Worm (Caenorhabditis elegans) whole organism, young adult: ENCODE data around the gene clec-78.

ENCODE experiments used
- B0035.1 ChIP-seq: sonication (generic microtip); optimal IDR thresholded peaks from 2 replicates; lab custom pipeline; 2016; ENCODE audit warnings: missing genetic modification characterization, mild to moderate bottlenecking, missing compliant biosample characterization, missing genotype, missing genetic modification reagents
- F55B11.4 ChIP-seq: sonication (generic microtip); optimal IDR thresholded peaks from 2 replicates; lab custom pipeline; 2016; ENCODE audit warnings: missing compliant biosample characterization, missing genetic modification characterization, borderline replicate concordance; ENCODE audit not compliant: insufficient read depth
- F57A8.1 ChIP-seq: fragments of 200-800 bp; sonication (Bioruptor generic); optimal IDR thresholded peaks from 2 replicates; lab custom pipeline; 2018; ENCODE audit warnings: mild to moderate bottlenecking, missing genetic modification characterization, moderate library complexity, missing compliant biosample characterization
- ama-1 ChIP-seq, 3 experiments: fragments of 150-350 bp in 1 of 3; sonication (generic microtip) in 2 of 3; optimal IDR thresholded peaks; 2 replicates each; lab custom pipeline; 2014 to 2018; ENCODE audit warnings: missing biosample characterization in 2 of 3, missing genetic modification characterization in 2 of 3, missing genetic modification reagents in 2 of 3
- die-1 ChIP-seq: sonication (generic microtip); optimal IDR thresholded peaks from 2 replicates; lab custom pipeline; 2016; ENCODE audit warnings: missing genotype, mild to moderate bottlenecking, missing genetic modification characterization, missing compliant biosample characterization
- egl-18 ChIP-seq: fragments of 200-800 bp; sonication (Bioruptor generic); IDR thresholded peaks from 2 replicates; pipeline ENCODE4 v1.3.6; 2022; ENCODE audit warnings: missing genetic modification reagents, missing genetic modification characterization, missing compliant biosample characterization
- let-607 ChIP-seq, 2 experiments: fragments of 200-800 bp in 1 of 2; sonication (Bioruptor generic) in 1 of 2; sonication (generic microtip) in 1 of 2; optimal IDR thresholded peaks; 2 replicates each; lab custom pipeline; 2016 to 2018; ENCODE audit warnings: mild to moderate bottlenecking in 2 of 2, missing compliant biosample characterization in 2 of 2, missing genetic modification characterization in 2 of 2, moderate library complexity in 2 of 2, missing genotype in 1 of 2
- lsl-1 ChIP-seq: fragments of 200-800 bp; sonication (Bioruptor generic); optimal IDR thresholded peaks from 2 replicates; lab custom pipeline; 2018; ENCODE audit warnings: mild to moderate bottlenecking, missing genetic modification characterization, moderate library complexity, missing compliant biosample characterization
- madf-10 ChIP-seq: sonication (generic microtip); optimal IDR thresholded peaks from 2 replicates; lab custom pipeline; 2016; ENCODE audit warnings: mild to moderate bottlenecking, missing genetic modification characterization, missing compliant biosample characterization
- mcd-1 ChIP-seq: fragments of 200-800 bp; sonication (Bioruptor generic); IDR thresholded peaks from 2 replicates; pipeline ENCODE4 v1.3.6; 2022; ENCODE audit warnings: missing genetic modification reagents, missing genetic modification characterization, missing compliant biosample characterization
- pha-4 ChIP-seq: fragments of 150-350 bp; sonication (generic microtip); optimal IDR thresholded peaks from 2 replicates; lab custom pipeline; 2014; ENCODE audit warnings: missing biosample characterization, missing genetic modification reagents, missing genetic modification characterization
- snpc-4 ChIP-seq, 5 experiments: fragments of 150-350 bp in 1 of 5; sonication (generic microtip) in 4 of 5; optimal IDR thresholded peaks; 2 replicates each; lab custom pipeline; 2014 to 2018; ENCODE audit warnings: missing genetic modification characterization in 5 of 5, missing biosample characterization in 3 of 5, antibody characterized with exemption in 2 of 5, mild to moderate bottlenecking in 2 of 5, missing compliant biosample characterization in 2 of 5, missing genotype in 2 of 5, moderate library complexity in 2 of 5, missing genetic modification reagents in 1 of 5
- ztf-25 ChIP-seq: fragments of 200-800 bp; sonication (Bioruptor generic); IDR thresholded peaks from 2 replicates; pipeline ENCODE4 v1.3.6; 2022; ENCODE audit warnings: missing genetic modification reagents, missing genetic modification characterization, missing compliant biosample characterization
- ztf-28 ChIP-seq: fragments of 200-800 bp; sonication (Bioruptor generic); IDR thresholded peaks from 2 replicates; pipeline ENCODE4 v1.3.6; 2022; ENCODE audit warnings: missing genetic modification reagents, missing genetic modification characterization, missing compliant biosample characterization

DNA sequence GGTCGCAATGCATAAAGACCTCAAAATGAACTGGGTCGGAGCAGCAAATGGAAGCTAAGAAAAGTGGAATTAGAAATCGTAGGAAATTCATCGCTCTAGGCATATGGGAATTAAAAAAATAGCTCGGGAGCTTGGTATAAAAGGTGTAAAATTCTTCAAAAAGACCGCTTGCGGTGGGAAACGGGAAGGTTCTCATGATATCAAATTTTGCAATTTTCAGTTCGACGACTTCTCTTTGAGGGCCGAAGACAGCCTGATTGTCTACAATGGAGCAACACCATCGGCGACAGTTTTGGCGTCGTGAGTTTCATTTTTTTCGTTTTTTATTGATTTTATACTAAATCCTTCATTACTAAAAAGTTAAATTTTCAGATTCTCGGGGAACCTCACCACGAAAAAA is 9.6 kb downstream of the clec-78 start, which contains the start of gene F47C12.8:
- TF ChIP-seq ama-1 (optimal IDR thresholded peaks at IDR 0.05; lab: Kevin White, UChicago) = no peak
- TF ChIP-seq ama-1 (GFP tag; optimal IDR thresholded peaks at IDR 0.05; lab: Kevin White, UChicago) = no peak
- no peak for TF ChIP-seq mcd-1 (GFP tag; lab: Robert Waterston, UW)
- TF ChIP-seq F55B11.4 (tag; lab: Kevin White, UChicago) = no peak
- no peak for TF ChIP-seq die-1 (tag; lab: Kevin White, UChicago)
- no peak for TF ChIP-seq F57A8.1
- no peak for TF ChIP-seq ztf-25 (GFP tag; lab: Robert Waterston, UW)
- TF ChIP-seq pha-4 (tag; lab: Kevin White, UChicago) = no peak
- no peak for TF ChIP-seq ztf-28
- no peak for TF ChIP-seq egl-18 (GFP tag; lab: Robert Waterston, UW)
- TF ChIP-seq madf-10 (tag; lab: Kevin White, UChicago) = no peak
- no peak for TF ChIP-seq lsl-1 (GFP tag; lab: Kevin White, UChicago)
- no peak for TF ChIP-seq B0035.1 (tag; lab: Kevin White, UChicago)
- no peak for TF ChIP-seq snpc-4 (GFP tag; optimal IDR thresholded peaks at IDR 0.05; lab: Kevin White, UChicago)
- TF ChIP-seq snpc-4 (tag; optimal IDR thresholded peaks at IDR 0.05; lab: Kevin White, UChicago) = no peak
- no peak for TF ChIP-seq let-607 (tag; optimal IDR thresholded peaks at IDR 0.05; lab: Kevin White, UChicago)
